Worm (Caenorhabditis elegans): ENCODE data around the gene rnp-2.

DNA sequence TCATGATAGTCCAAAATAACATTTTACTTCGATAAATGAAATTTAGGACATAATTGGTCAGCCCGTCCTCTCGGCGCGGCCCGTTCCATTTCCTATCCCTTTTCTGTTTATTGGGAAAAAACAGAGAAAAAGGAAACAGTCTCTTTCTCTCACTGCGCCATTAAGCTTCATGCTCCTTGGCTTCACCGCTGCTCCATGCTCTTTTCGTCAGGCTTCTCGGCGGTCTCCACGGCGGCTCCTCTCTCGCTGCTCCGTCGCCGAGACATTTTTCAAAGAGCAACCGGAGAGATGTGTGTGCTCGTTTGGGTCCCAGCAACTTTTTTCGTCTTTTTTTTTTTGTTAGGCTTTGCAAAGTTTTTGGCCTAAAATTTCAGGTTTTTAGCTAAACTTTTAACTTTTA lies 39.0 kb downstream of the rnp-2 start:
- TF ChIP-seq jun-1 (tag; optimal IDR thresholded peaks at IDR 0.05) (no peak), ZK546.5 (tag; optimal IDR thresholded peaks at IDR 0.05) (no peak), ztf-11 (tag; optimal IDR thresholded peaks at IDR 0.05) (no peak), skn-1 (tag; optimal IDR thresholded peaks at IDR 0.05) (no peak), fkh-10 (GFP tag; optimal IDR thresholded peaks at IDR 0.05) (no peak), pha-4 (tag; optimal IDR thresholded peaks at IDR 0.05) (no peak), elt-3 (tag; optimal IDR thresholded peaks at IDR 0.05) (no peak), hmg-11 (tag; optimal IDR thresholded peaks at IDR 0.05) (no peak), zag-1 (tag; optimal IDR thresholded peaks at IDR 0.05) (no peak)
